Worm (Caenorhabditis elegans): ENCODE measurements around the gene mbf-1.
A peak's percentile ranks its signal among the peaks of the same experiment; 100 is the strongest.

mbf-1 gene

DNA sequence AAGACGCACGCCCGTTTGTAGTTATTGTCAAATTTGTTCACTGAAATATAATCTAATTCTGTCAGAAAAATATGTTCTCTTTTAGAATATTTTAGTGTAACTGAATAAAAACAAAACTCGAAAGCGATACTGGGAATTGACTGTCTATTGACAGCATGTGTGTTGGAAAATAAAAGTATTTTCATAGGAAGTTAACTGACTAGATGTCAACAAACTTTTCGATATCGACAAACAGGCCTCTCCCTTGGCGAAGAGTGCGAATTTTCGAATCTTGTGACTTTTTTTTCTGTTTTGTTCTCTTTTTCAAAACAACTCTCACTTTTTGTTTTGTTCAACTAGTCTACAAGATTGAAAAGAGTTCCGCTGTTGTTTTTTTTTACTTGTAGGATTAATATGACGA, 41.9 kb downstream of the mbf-1 start:
- TF ChIP-seq nfya-1 (tag; optimal IDR thresholded peaks at IDR 0.05; ENCODE audit: borderline replicate concordance, insufficient read depth) (no peak), nhr-80 (tag; optimal IDR thresholded peaks at IDR 0.05) (peak; percentile 31)

- TF ChIP-seq C17E4.6 (GFP tag; IDR thresholded peaks at IDR 0.05) (no peak), Y79H2A.3 (GFP tag; conservative IDR thresholded peaks at IDR 0.05) (no peak), lag-1 (GFP tag; IDR thresholded peaks at IDR 0.05) (no peak), egl-18 (GFP tag; IDR thresholded peaks at IDR 0.05) (no peak), Y95B8A.8 (GFP tag; IDR thresholded peaks at IDR 0.05) (no peak), F39B2.1 (GFP tag; IDR thresholded peaks at IDR 0.05) (no peak), F57A8.1 (GFP tag; optimal IDR thresholded peaks at IDR 0.05) (no peak), efl-1 (GFP tag; optimal IDR thresholded peaks at IDR 0.05) (no peak), sptf-2 (GFP tag; optimal IDR thresholded peaks at IDR 0.05) (no peak), pha-4 (tag; optimal IDR thresholded peaks at IDR 0.05) (no peak), him-1 (tag; optimal IDR thresholded peaks at IDR 0.05) (no peak), snpc-4 (GFP tag; optimal IDR thresholded peaks at IDR 0.05) (no peak), snpc-4 (tag; optimal IDR thresholded peaks at IDR 0.05) (no peak), aptf-2 (GFP tag; conservative IDR thresholded peaks at IDR 0.05) (no peak), T26A5.8 (tag; optimal IDR thresholded peaks at IDR 0.05) (no peak), ztf-22 (GFP tag; optimal IDR thresholded peaks at IDR 0.05) (no peak), B0019.2 (GFP tag; conservative IDR thresholded peaks at IDR 0.05) (no peak), lin-35 (GFP tag; optimal IDR thresholded peaks at IDR 0.05) (no peak), Y53G8AR.9 (GFP tag; conservative IDR thresholded peaks at IDR 0.05) (no peak), tbx-9 (tag; optimal IDR thresholded peaks at IDR 0.05; ENCODE audit: borderline replicate concordance) (no peak), K11D2.4 (GFP tag; IDR thresholded peaks at IDR 0.05) (no peak)
Measured at ce11 chrIV:11435761-11436160, 44.4 kb downstream of the mbf-1 start.

DNA sequence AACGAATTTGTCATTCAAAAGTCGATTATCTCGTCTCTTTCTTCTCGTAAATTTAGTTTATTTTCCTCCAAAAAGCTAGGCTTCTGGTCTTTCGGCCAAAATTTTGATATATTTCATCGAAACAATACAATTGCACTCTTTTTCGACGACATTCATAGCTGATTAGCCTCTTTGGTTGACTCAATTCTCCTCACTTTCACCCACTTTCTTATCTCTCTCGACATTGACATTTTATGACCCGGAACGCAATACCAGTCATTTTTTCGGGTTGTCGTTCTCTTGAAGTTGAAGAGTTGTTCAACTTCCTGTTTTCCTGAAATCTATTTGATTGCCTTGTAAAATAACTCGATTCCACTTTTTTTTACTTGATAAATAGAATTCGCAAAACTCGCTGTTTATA, 45.6 kb downstream of the mbf-1 start:
- TF ChIP-seq nhr-80 (tag; optimal IDR thresholded peaks at IDR 0.05): peak; percentile 71
- TF ChIP-seq ets-4 (GFP tag; optimal IDR thresholded peaks at IDR 0.05): peak; percentile 21
- no peak for TF ChIP-seq snpc-1.1 (tag; optimal IDR thresholded peaks at IDR 0.05; ENCODE audit: insufficient read depth)
- TF ChIP-seq pha-4 (tag; optimal IDR thresholded peaks at IDR 0.05): no peak
- peak; percentile 41; the same call in 1 of the 2 replicates for TF ChIP-seq dox-1 (GFP tag; IDR thresholded peaks at IDR 0.05)

DNA sequence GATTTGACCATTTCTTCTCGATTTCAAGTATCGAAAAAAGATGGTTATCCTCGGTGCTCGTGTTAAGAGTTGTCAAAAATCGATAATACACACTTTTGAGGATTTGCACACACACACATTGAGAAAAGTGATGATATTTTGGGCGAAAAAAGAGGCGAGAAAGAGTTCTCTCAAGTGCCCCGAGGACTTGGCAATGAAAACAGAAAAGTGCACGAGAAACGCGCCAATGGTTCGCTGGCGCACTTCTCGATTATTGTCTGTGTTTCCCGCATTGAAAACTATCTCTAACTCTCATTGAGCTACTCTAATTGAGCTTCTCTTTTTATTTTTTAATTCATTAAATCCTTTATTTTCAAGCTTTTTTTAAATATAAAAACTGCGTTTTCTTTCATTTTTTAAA, 46.5 kb downstream of the mbf-1 start:
- TF ChIP-seq pbrm-1 (GFP tag; IDR thresholded peaks at IDR 0.05) (peak; percentile 72; the same call in 1 of the 2 replicates), dox-1 (GFP tag; IDR thresholded peaks at IDR 0.05) (no peak; the same call in 1 of the 2 replicates), egrh-3 (GFP tag; IDR thresholded peaks at IDR 0.05) (no peak), ztf-18 (tag; optimal IDR thresholded peaks at IDR 0.05) (peak; percentile 93), lin-54 (GFP tag; optimal IDR thresholded peaks at IDR 0.05) (peak; percentile 43), hlh-12 (tag; optimal IDR thresholded peaks at IDR 0.05) (no peak), dpl-1 (GFP tag; optimal IDR thresholded peaks at IDR 0.05) (peak; percentile 32), lsl-1 (GFP tag; optimal IDR thresholded peaks at IDR 0.05) (peak; percentile 21), ekl-4 (GFP tag; IDR thresholded peaks at IDR 0.05) (0 out of 2 replicates have a peak, but pooled peaks have one; percentile 44), ceh-27 (GFP tag; optimal IDR thresholded peaks at IDR 0.05) (peak; percentile 65), hmg-1.2 (GFP tag; IDR thresholded peaks at IDR 0.05) (peak; percentile 32; the same call in 1 of the 2 replicates), nfya-1 (tag; optimal IDR thresholded peaks at IDR 0.05; ENCODE audit: borderline replicate concordance, insufficient read depth) (no peak), sea-2 (GFP tag; IDR thresholded peaks at IDR 0.05) (no peak), attf-5 (GFP tag; optimal IDR thresholded peaks at IDR 0.05) (peak; percentile 37), pha-4 (tag; optimal IDR thresholded peaks at IDR 0.05) (peak; percentile 1), die-1 (tag; optimal IDR thresholded peaks at IDR 0.05) (no peak), T07F8.4 (tag; optimal IDR thresholded peaks at IDR 0.05) (no peak), F49E8.2 (tag; optimal IDR thresholded peaks at IDR 0.05; ENCODE audit: insufficient read depth) (peak; percentile 34), rcor-1 (GFP tag; IDR thresholded peaks at IDR 0.05) (0 out of 2 replicates have a peak, but pooled peaks have one; percentile 27), B0019.2 (GFP tag; conservative IDR thresholded peaks at IDR 0.05) (0 out of 2 replicates have a peak, but pooled peaks have one; percentile 35), snpc-4 (GFP tag; optimal IDR thresholded peaks at IDR 0.05) (peak; percentile 4), snpc-4 (tag; optimal IDR thresholded peaks at IDR 0.05) (peak in 1 of 4 experiments; percentile 7), B0336.3 (GFP tag; IDR thresholded peaks at IDR 0.05) (no peak)
